Worm (Caenorhabditis elegans) whole organism, L3 larva: ENCODE results near the gene unc-53.

ENCODE experiments used
- R02D3.7 ChIP-seq: fragments of 150-350 bp; optimal IDR thresholded peaks from 2 replicates; lab custom pipeline; 2014; ENCODE audit warnings: missing biosample characterization, missing genetic modification characterization
- ceh-16 ChIP-seq: sonication (generic microtip); optimal IDR thresholded peaks from 2 replicates; lab custom pipeline; 2017; ENCODE audit warnings: missing biosample characterization, missing genetic modification characterization
- ceh-9 ChIP-seq: sonication (generic microtip); optimal IDR thresholded peaks from 2 replicates; lab custom pipeline; 2018; ENCODE audit warnings: missing biosample characterization, missing genetic modification characterization
- fkh-10 ChIP-seq: sonication (generic microtip); optimal IDR thresholded peaks from 2 replicates; lab custom pipeline; 2017; ENCODE audit warnings: missing biosample characterization, missing genetic modification reagents, missing genetic modification characterization
- mdl-1 ChIP-seq: fragments of 150-350 bp; optimal IDR thresholded peaks from 2 replicates; lab custom pipeline; 2014; ENCODE audit warnings: missing biosample characterization, missing genetic modification characterization
- mml-1 ChIP-seq: fragments of 150-350 bp; sonication (generic microtip); optimal IDR thresholded peaks from 3 replicates; lab custom pipeline; 2014; ENCODE audit warnings: missing biosample characterization, missing genetic modification characterization
- nhr-237 ChIP-seq: fragments of 150-350 bp; optimal IDR thresholded peaks from 2 replicates; lab custom pipeline; 2014; ENCODE audit warnings: missing biosample characterization, missing genetic modification characterization
- nhr-76 ChIP-seq: fragments of 150-350 bp; sonication (generic microtip); optimal IDR thresholded peaks from 5 replicates; lab custom pipeline; 2014; ENCODE audit warnings: missing biosample characterization, missing genetic modification characterization
- snpc-4 ChIP-seq: fragments of 150-350 bp; optimal IDR thresholded peaks from 2 replicates; lab custom pipeline; 2014; ENCODE audit warnings: missing biosample characterization, missing genetic modification characterization
- unc-39 ChIP-seq: sonication (generic microtip); optimal IDR thresholded peaks from 4 replicates; lab custom pipeline; 2017; ENCODE audit warnings: missing biosample characterization, missing genetic modification characterization

DNA sequence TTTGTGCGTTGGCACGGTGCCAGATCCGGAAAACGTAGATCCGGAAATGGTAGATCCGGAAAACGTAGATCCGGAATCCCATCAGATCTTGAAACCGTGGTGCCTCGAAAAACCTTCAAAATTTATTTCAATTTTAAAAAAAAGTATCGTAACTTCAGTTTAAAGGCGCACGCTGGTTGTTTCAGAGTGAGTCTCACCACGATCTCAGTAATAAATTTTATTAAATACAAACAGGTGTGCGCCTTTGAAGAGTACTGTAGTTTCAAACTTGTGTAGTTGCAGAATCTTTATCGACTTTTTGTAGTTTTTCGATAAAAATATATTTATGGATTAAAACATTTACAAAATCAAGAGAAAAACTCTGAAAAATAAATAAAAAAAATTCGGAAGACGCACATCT, 38.6 kb downstream of the unc-53 start:
- TF ChIP-seq fkh-10 (GFP tag; lab: Kevin White, UChicago) (no peak), nhr-237 (no peak), snpc-4 (tag; lab: Kevin White, UChicago) (no peak), ceh-16 (no peak), mml-1 (tag; lab: Kevin White, UChicago) (no peak), R02D3.7 (tag; lab: Kevin White, UChicago) (no peak), nhr-76 (tag; lab: Kevin White, UChicago) (no peak), ceh-9 (tag; lab: Kevin White, UChicago) (no peak), unc-39 (tag; lab: Kevin White, UChicago) (no peak), mdl-1 (tag; lab: Kevin White, UChicago) (no peak)
